Fruit fly (Drosophila melanogaster) whole organism, larva: ENCODE data around the gene Amacr.
A peak's percentile ranks its signal among the peaks of the same experiment; 100 is the strongest.

Source experiments
- noc ChIP-seq: fragments of 200-800 bp; sonication (Bioruptor generic); optimal IDR thresholded peaks from 3 replicates; lab custom pipeline; 2019; ENCODE audit warnings: missing biosample characterization, mild to moderate bottlenecking, missing genetic modification characterization, moderate library complexity

Amacr gene

dm6 chr2L:20752160-20752559 lies at the start of gene Amacr, which contains the start of gene Ns4:
Gene Amacr, minus strand, starts transcription at chr2L:20752341.
Gene Ns4, plus strand, starts transcription at chr2L:20752476.
- peak; percentile 67 for TF ChIP-seq noc (tag; lab: Kevin White, UChicago)

DNA sequence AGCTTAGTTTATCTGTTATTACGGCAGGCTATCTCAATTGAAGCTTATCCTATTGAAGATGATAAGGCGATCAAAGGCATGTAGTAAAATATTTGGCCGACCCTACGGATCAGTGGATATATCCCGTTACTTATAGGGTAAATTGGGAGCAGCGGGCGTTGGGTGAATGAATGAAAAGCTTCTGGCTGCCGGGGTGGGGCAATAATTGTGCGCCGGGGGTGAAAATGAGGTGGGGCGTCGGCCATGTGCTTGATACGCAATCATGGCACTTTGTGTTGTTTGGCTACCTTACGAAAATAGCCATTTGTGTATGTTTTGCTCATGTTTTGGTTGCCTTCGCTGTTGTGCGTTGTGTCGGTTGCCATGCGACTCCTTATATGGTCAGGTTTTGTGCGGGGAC lies 49.7 kb upstream of the Amacr start:
- TF ChIP-seq noc (tag; lab: Kevin White, UChicago): no peak

dm6 chr2L:20799991-20800897 lies 48.1 kb upstream of the Amacr start:
- TF ChIP-seq noc (tag; lab: Kevin White, UChicago): peak; percentile 69

- TF ChIP-seq noc (tag; lab: Kevin White, UChicago): no peak
Observed at dm6 chr2L:20798351-20798777, 46.2 kb upstream of the Amacr start.

DNA sequence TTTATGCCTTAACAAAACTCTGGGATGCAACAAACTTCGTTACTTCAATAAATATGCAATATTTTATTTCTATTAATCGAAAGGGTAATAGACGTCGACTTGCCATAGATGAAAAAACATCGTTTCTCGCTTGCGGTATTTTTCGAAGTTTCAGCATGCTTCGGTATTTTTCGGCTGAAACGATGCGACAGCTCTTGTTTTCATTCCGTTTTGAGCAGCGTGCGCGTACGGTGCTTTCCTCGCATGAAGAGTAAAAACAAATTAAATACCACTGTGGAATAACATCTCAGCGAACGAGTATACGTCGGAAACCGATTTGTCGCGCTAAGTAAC lies 45.3 kb upstream of the Amacr start, which contains the start of gene CG9328:
TSS of gene CG9328 (plus strand) at position 201 of the 333 bp plus-strand sequence.
- TF ChIP-seq noc (tag; lab: Kevin White, UChicago): no peak

DNA sequence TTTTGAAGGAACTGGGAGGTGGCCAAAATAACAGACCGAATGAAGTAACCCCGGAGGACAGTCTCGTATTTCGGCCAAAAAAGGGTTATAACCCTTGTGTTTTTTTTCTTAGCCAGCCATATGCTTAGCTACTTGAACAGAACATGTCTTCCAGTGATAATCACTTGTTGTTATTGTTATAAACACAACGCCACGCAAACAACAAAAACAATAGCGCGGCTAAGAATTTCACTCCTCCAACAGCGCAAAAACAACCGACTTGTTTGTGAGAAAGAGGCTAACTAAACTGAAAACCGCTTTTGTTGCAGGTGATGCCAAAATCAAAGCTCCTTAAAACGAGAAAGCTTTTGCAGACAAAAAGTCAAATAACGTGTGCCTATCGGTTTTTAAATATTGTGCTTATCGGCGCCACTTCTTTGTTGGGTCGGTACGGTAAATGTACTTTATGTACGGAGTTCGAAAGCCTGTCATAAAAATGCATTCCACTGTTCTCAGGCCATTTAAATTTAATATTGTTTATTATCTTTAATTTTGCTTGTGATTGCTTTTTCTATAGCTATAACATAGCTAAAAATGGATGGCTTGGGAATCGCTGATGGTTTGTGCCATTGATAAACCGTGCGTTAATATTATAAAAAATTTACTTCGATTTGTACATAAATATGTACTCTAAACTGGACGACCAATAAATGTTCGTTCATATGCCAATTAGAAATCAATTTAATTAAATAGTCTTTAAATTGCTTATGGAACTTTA lies 44.8 kb upstream of the Amacr start, which contains the start of gene vari:
TSS of gene vari (minus strand) at position 285 of the 757 bp plus-strand sequence.
- no peak for TF ChIP-seq noc (tag; lab: Kevin White, UChicago)

DNA sequence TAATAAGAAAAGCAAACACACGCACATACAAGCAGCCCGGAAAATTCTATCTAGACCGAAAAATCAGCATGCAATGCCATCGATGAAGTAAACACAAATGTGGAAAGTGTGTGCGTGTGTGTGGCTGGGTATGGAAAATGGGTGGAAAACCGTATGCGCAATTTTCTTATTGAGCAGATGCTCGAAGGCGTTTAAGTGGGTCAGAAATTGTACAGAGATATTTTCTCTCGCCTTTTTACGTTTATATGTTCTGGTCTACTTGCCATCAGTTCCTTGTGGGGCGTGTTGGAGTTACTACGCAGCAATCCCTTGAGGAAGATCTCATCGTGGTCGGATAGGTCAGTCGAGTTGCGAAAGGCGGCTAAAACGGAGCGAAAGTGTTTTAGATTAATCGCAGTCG lies 43.6 kb upstream of the Amacr start:
- TF ChIP-seq noc (tag; lab: Kevin White, UChicago): no peak

- TF ChIP-seq noc (tag; lab: Kevin White, UChicago): no peak
Observed at dm6 chr2L:20794656-20795055, 42.5 kb upstream of the Amacr start.

DNA sequence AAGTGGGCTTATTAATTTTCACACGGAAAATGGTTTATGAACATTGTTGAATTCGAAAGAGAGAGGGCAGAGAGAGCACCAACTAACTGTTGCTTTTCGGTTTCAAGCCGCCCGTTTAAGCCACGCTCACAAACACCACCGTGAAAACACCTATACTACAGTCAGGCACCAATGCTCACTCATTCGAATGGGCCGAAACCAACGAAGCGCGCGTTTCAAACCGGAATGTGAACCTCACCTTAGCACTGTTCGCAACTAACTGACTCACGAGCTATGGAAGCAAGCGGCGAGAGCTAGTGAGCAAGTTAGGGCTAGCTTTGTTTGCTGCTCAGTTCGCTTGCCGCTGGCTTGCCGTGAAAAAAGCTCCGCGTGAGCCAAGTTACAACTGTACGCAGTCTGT lies 41.7 kb upstream of the Amacr start:
- TF ChIP-seq noc (tag; lab: Kevin White, UChicago): no peak

dm6 chr2L:20792988-20793544 lies 40.9 kb upstream of the Amacr start:
- TF ChIP-seq noc (tag; lab: Kevin White, UChicago): no peak

DNA sequence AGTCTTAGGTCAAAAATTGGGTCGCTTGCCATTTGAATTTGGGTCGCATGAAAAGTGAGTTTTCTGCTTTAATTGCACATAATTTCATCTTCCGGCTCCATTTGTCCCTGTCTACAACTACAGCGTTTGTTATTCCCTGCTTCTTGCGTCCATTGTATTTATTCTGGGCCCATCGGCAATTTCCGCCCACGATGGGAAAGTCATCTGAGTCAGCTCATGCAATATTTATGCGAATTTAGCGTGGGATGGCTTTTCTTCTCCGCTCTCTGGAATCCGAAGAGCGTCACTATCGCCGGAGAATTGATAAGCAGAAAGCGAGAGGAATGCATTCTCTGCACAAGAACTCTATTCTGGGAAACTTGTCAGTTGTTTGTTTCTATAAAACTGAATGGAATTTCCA lies 40.4 kb upstream of the Amacr start:
- TF ChIP-seq noc (tag; lab: Kevin White, UChicago): no peak

DNA sequence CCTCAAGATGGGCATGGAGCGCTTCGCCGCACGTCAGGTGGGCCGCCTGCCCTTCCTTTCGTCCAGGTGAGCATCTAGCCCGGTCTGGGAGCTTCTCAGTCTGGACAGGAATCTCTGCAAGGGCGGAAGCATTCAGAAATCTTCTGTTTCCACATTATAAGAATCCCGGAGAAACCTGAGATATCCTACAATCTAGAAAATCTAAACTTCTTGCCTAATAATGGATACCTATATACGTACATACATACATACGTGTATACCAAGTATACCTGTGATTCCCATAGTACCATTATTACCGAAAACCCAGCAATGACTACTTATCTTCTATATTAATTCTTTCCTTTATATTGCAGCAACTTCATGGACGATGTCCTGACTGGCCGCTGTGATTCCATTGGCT lies 35.9 kb upstream of the Amacr start:
- no peak for TF ChIP-seq noc (tag; lab: Kevin White, UChicago)

DNA sequence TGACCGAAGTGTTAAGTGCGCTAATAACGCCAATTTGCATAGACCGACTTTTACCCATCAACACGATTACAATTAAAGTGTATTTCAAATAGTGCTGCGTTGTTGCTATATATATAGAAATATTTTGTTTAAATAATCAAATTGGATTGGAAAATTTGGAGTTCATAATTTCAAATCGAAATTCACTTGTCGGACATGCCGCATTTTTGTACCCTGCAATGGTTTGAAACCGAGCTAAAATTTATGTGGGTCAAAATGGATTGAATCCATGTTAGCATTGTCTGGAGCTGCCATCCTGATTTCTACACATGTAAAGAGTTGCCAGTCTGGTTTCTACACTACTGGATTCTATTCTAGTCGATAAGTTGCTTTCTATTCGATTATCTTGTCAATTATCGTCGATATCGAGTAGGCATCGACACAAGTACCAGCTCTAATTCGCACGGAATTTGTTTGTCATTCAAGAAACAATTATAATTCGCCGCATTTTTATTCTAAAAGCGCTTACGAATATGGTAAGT lies 35.2 kb upstream of the Amacr start, which contains the start of gene Pomp:
TSS of gene Pomp (plus strand) at position 386 of the 521 bp plus-strand sequence.
- peak; percentile 37 for TF ChIP-seq noc (tag; lab: Kevin White, UChicago)

DNA sequence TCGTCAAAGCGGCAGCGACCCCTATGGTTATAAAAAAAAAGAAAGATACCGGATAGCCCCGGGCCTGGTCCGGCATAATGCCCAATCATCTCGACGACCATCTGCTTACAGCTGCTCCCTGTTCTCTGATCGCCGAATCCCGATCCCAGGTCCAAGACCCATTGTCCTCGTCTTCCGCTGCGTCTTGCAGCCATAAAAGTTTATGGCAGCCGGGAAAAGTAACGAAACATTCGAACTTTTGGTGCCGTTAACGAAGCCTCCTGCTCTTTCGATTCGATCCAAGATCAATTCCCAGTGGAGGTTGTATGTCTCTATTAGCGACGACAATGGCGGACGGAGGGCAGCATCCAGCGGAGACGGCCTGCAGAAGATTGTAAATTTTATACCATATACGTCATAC lies 33.2 kb upstream of the Amacr start:
- no peak for TF ChIP-seq noc (tag; lab: Kevin White, UChicago)

DNA sequence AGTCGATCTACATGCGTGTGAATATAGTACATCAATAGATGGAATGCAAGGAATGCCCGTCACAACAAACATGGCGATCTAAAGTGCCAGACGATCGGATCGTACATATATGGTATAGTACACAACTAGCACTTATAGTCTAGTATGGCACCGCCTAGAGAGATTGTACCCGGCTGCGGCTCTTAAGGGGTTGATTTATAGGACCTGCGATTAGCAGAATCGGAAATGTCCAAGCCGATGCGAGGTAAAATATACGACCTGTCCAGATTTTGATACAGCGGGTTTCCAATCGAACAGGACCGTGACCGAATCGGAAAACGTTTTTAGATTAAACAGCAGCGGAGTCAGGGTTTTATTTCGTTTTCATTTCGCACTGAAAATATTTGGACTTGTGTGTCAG lies 31.8 kb upstream of the Amacr start:
- peak; percentile 56 for TF ChIP-seq noc (tag; lab: Kevin White, UChicago)

dm6 chr2L:20783044-20783443 lies 30.9 kb upstream of the Amacr start:
- no peak for TF ChIP-seq noc (tag; lab: Kevin White, UChicago)
